Worm (Caenorhabditis elegans) whole organism, late embryonic: Measurements from ENCODE around the gene C11D2.4.

Source experiments
- ceh-34 ChIP-seq: sonication (generic microtip); optimal IDR thresholded peaks from 2 replicates; lab custom pipeline; 2016; ENCODE audit warnings: mild to moderate bottlenecking, missing genetic modification characterization, missing compliant biosample characterization
- ets-4 ChIP-seq: sonication (generic microtip); optimal IDR thresholded peaks from 2 replicates; lab custom pipeline; 2016; ENCODE audit warnings: missing genetic modification characterization, missing compliant biosample characterization
- hlh-30 ChIP-seq: sonication (generic microtip); optimal IDR thresholded peaks from 2 replicates; lab custom pipeline; 2017; ENCODE audit warnings: antibody characterized with exemption, missing genetic modification characterization, missing compliant biosample characterization; ENCODE audit not compliant: insufficient read depth
- odd-2 ChIP-seq: sonication (generic microtip); optimal IDR thresholded peaks from 2 replicates; lab custom pipeline; 2017; ENCODE audit warnings: antibody characterized with exemption, mild to moderate bottlenecking, missing genetic modification characterization, missing compliant biosample characterization

DNA sequence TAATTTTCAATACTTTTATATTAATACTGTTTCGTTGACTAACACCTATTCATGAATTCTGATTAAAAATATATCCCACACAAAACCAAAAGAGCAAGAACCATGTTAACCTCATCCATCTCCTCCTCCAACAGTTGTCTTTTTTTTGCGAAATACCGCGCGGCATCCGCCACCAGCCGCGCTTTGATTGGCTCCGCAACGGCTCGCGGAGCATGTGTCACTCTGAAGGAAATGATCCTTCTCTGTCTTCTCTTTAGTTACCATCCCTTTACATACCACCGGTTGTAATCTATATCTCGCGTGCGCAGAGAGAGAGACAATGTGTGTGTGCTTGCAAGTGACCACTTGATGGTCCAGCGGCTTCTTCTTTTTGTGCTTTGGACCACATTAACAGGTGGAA, 21.2 kb downstream of the C11D2.4 start:
- TF ChIP-seq odd-2 (no peak), ets-4 (tag; lab: Kevin White, UChicago) (no peak), hlh-30 (no peak), ceh-34 (tag; lab: Kevin White, UChicago) (no peak)
